Worm (Caenorhabditis elegans): ENCODE results near the gene str-230.

Gene str-230

ce11 chrV:14248654-14249053 lies 38.0 kb upstream of the str-230 start, which contains the start of gene K02E11.6:
K02E11.6 (plus strand) TSS chrV:14248802.
- TF ChIP-seq zim-3 (tag; optimal IDR thresholded peaks at IDR 0.05) = no peak
- no peak for TF ChIP-seq attf-5 (GFP tag; optimal IDR thresholded peaks at IDR 0.05)
- no peak for TF ChIP-seq nfya-1 (tag; optimal IDR thresholded peaks at IDR 0.05; ENCODE audit: borderline replicate concordance, insufficient read depth)
- TF ChIP-seq tlf-1 (GFP tag; optimal IDR thresholded peaks at IDR 0.05) = no peak
- TF ChIP-seq F57C9.4 (tag; optimal IDR thresholded peaks at IDR 0.05) = no peak
- TF ChIP-seq ceh-27 (GFP tag; optimal IDR thresholded peaks at IDR 0.05) = no peak
- TF ChIP-seq lir-1 (GFP tag; conservative IDR thresholded peaks at IDR 0.05) = no peak
- no peak for TF ChIP-seq ceh-79 (tag; optimal IDR thresholded peaks at IDR 0.05)
- no peak for TF ChIP-seq T07F8.4 (tag; optimal IDR thresholded peaks at IDR 0.05)
- TF ChIP-seq dpl-1 (GFP tag; optimal IDR thresholded peaks at IDR 0.05) = no peak
- TF ChIP-seq madf-3 (GFP tag; IDR thresholded peaks at IDR 0.05) = no peak
- TF ChIP-seq B0336.3 (GFP tag; IDR thresholded peaks at IDR 0.05) = no peak
- no peak for TF ChIP-seq ceh-58 (GFP tag; IDR thresholded peaks at IDR 0.05)
- no peak for TF ChIP-seq Y67H2A.10 (GFP tag; conservative IDR thresholded peaks at IDR 0.05)
- no peak for TF ChIP-seq hmg-1.2 (GFP tag; IDR thresholded peaks at IDR 0.05)
- no peak for TF ChIP-seq ZK185.1 (tag; optimal IDR thresholded peaks at IDR 0.05; ENCODE audit: poor library complexity, severe bottlenecking)
- no peak for TF ChIP-seq ceh-100 (GFP tag; IDR thresholded peaks at IDR 0.05)
- TF ChIP-seq madf-6 (GFP tag; IDR thresholded peaks at IDR 0.05) = no peak

- TF ChIP-seq Y67H2A.10 (GFP tag; conservative IDR thresholded peaks at IDR 0.05) (no peak), nhr-90 (tag; optimal IDR thresholded peaks at IDR 0.05) (no peak), F37B4.10 (GFP tag; IDR thresholded peaks at IDR 0.05) (no peak), ztf-18 (tag; optimal IDR thresholded peaks at IDR 0.05) (no peak), egrh-3 (GFP tag; IDR thresholded peaks at IDR 0.05) (no peak), T07F8.4 (tag; optimal IDR thresholded peaks at IDR 0.05) (no peak), tbx-9 (tag; optimal IDR thresholded peaks at IDR 0.05; ENCODE audit: borderline replicate concordance) (no peak), F57A8.1 (GFP tag; optimal IDR thresholded peaks at IDR 0.05) (no peak), madf-10 (tag; optimal IDR thresholded peaks at IDR 0.05) (no peak), ceh-100 (GFP tag; IDR thresholded peaks at IDR 0.05) (no peak), F49E8.2 (tag; optimal IDR thresholded peaks at IDR 0.05; ENCODE audit: insufficient read depth) (no peak)
Measured at ce11 chrV:14248025-14248424, 37.4 kb upstream of the str-230 start, which contains the start of gene K02E11.4. K02E11.4 (minus strand) TSS chrV:14248125.

- no peak for TF ChIP-seq B0261.1 (tag; optimal IDR thresholded peaks at IDR 0.05)
- TF ChIP-seq F55B11.4 (tag; optimal IDR thresholded peaks at IDR 0.05; ENCODE audit: borderline replicate concordance, insufficient read depth) = no peak
- no peak for TF ChIP-seq rcor-1 (GFP tag; IDR thresholded peaks at IDR 0.05)
- TF ChIP-seq snpc-1.1 (tag; optimal IDR thresholded peaks at IDR 0.05; ENCODE audit: insufficient read depth) = no peak
- no peak for TF ChIP-seq lin-40 (tag; optimal IDR thresholded peaks at IDR 0.05)
- TF ChIP-seq madf-10 (tag; optimal IDR thresholded peaks at IDR 0.05) = no peak
- no peak for TF ChIP-seq attf-5 (GFP tag; optimal IDR thresholded peaks at IDR 0.05)
- TF ChIP-seq nhr-120 (GFP tag; IDR thresholded peaks at IDR 0.05) = no peak
- TF ChIP-seq lin-35 (GFP tag; optimal IDR thresholded peaks at IDR 0.05) = no peak
- no peak for TF ChIP-seq rpc-1 (optimal IDR thresholded peaks at IDR 0.05)
- TF ChIP-seq rpc-1 (tag; optimal IDR thresholded peaks at IDR 0.05) = no peak
- TF ChIP-seq tbp1 (GFP tag; optimal IDR thresholded peaks at IDR 0.05) = no peak
- TF ChIP-seq ztf-26 (tag; optimal IDR thresholded peaks at IDR 0.05) = no peak
- no peak for TF ChIP-seq ets-4 (GFP tag; optimal IDR thresholded peaks at IDR 0.05)
- TF ChIP-seq die-1 (tag; optimal IDR thresholded peaks at IDR 0.05) = no peak
- no peak for TF ChIP-seq zim-3 (tag; optimal IDR thresholded peaks at IDR 0.05)
- no peak for TF ChIP-seq lir-1 (GFP tag; conservative IDR thresholded peaks at IDR 0.05)
- no peak for TF ChIP-seq F37B4.10 (GFP tag; IDR thresholded peaks at IDR 0.05)
Measured at ce11 chrV:14246761-14247160, 36.1 kb upstream of the str-230 start, which contains the start of gene K02E11.3. K02E11.3 (minus strand) TSS chrV:14246861.
